Fruit fly (Drosophila melanogaster) whole organism, embryonic: ENCODE measurements around the gene bol.

Experiments used
- Abd-B ChIP-seq: fragments of 200-800 bp; sonication (Bioruptor generic); optimal IDR thresholded peaks from 2 replicates; lab custom pipeline; 2018; ENCODE audit warnings: missing biosample characterization, mild to moderate bottlenecking, missing genetic modification characterization, moderate library complexity
- CG10366 ChIP-seq: fragments of 200-800 bp; sonication (Bioruptor generic); IDR thresholded peaks from 2 replicates; pipeline ENCODE4 v1.3.6; 2022; ENCODE audit warnings: missing biosample characterization, missing genetic modification characterization
- CG12104 ChIP-seq: fragments of 200-800 bp; sonication (Bioruptor generic); optimal IDR thresholded peaks from 3 replicates; lab custom pipeline; 2016; ENCODE audit warnings: missing biosample characterization, missing genetic modification characterization
- CG14860 ChIP-seq: fragments of 200-800 bp; sonication (Bioruptor generic); IDR thresholded peaks from 3 replicates; pipeline ENCODE4 v1.3.6; 2022; ENCODE audit warnings: missing biosample characterization, missing genetic modification characterization; ENCODE audit not compliant: partially characterized antibody
- CG17912 ChIP-seq: fragments of 200-800 bp; sonication (Bioruptor generic); optimal IDR thresholded peaks from 2 replicates; lab custom pipeline; 2018; ENCODE audit warnings: missing biosample characterization, mild to moderate bottlenecking, missing genetic modification characterization
- CG18011 ChIP-seq: fragments of 200-800 bp; sonication (Bioruptor generic); optimal IDR thresholded peaks from 2 replicates; lab custom pipeline; 2017; ENCODE audit warnings: missing biosample characterization, missing genetic modification characterization, mild to moderate bottlenecking, moderate library complexity, missing genotype
- CG2889 ChIP-seq: fragments of 200-800 bp; sonication (Bioruptor generic); IDR thresholded peaks from 3 replicates; pipeline ENCODE4 v1.3.6; 2022; ENCODE audit warnings: missing biosample characterization, missing genetic modification characterization
- CG32772 ChIP-seq: fragments of 200-800 bp; sonication (Bioruptor generic); IDR thresholded peaks from 2 replicates; pipeline ENCODE4 v1.3.6; 2022; ENCODE audit warnings: missing biosample characterization, missing genetic modification characterization
- CG34376 ChIP-seq: fragments of 200-800 bp; sonication (Bioruptor generic); optimal IDR thresholded peaks from 2 replicates; lab custom pipeline; 2018; ENCODE audit warnings: missing biosample characterization, mild to moderate bottlenecking, missing genetic modification characterization
- CG3847 ChIP-seq: fragments of 200-800 bp; sonication (Bioruptor generic); IDR thresholded peaks from 2 replicates; pipeline ENCODE4 v1.3.6; 2022; ENCODE audit warnings: missing biosample characterization, missing genetic modification characterization
- CG42726 ChIP-seq: fragments of 200-800 bp; sonication (Bioruptor generic); IDR thresholded peaks from 2 replicates; pipeline ENCODE4 v1.3.6; 2022; ENCODE audit warnings: missing biosample characterization, missing genetic modification characterization; ENCODE audit not compliant: partially characterized antibody
- CG4730 ChIP-seq: fragments of 200-800 bp; sonication (Bioruptor generic); IDR thresholded peaks from 2 replicates; pipeline ENCODE4 v1.3.6; 2022; ENCODE audit warnings: missing biosample characterization, missing genetic modification characterization
- CG7556 ChIP-seq: fragments of 200-800 bp; sonication (Bioruptor generic); optimal IDR thresholded peaks from 2 replicates; lab custom pipeline; 2017; ENCODE audit warnings: missing biosample characterization, mild to moderate bottlenecking, missing genetic modification characterization
- D19B ChIP-seq: fragments of 200-800 bp; sonication (Bioruptor generic); optimal IDR thresholded peaks from 2 replicates; lab custom pipeline; 2017; ENCODE audit warnings: missing biosample characterization, mild to moderate bottlenecking, missing genetic modification characterization
- Dip3 ChIP-seq: fragments of 200-800 bp; sonication (Bioruptor generic); optimal IDR thresholded peaks from 3 replicates; lab custom pipeline; 2016; ENCODE audit warnings: missing biosample characterization, missing genetic modification characterization
- Fer3 ChIP-seq: fragments of 200-800 bp; sonication (Bioruptor generic); optimal IDR thresholded peaks from 2 replicates; lab custom pipeline; 2018; ENCODE audit warnings: missing biosample characterization, mild to moderate bottlenecking, missing genetic modification characterization, moderate library complexity
- H2.0 ChIP-seq: fragments of 200-800 bp; sonication (Bioruptor generic); IDR thresholded peaks from 2 replicates; pipeline ENCODE4 v1.3.6; 2022; ENCODE audit warnings: missing biosample characterization, missing genetic modification characterization
- Hey ChIP-seq: fragments of 200-800 bp; sonication (Bioruptor generic); optimal IDR thresholded peaks from 3 replicates; lab custom pipeline; 2018; ENCODE audit warnings: missing biosample characterization, mild to moderate bottlenecking, missing genetic modification characterization
- HmgZ ChIP-seq: fragments of 200-800 bp; sonication (Bioruptor generic); optimal IDR thresholded peaks from 2 replicates; lab custom pipeline; 2018; ENCODE audit warnings: missing biosample characterization, mild to moderate bottlenecking, missing genetic modification characterization
- Hr51 ChIP-seq, 2 experiments: fragments of 200-800 bp; sonication (Bioruptor generic); optimal IDR thresholded peaks; 2 replicates in 1 of 2; 3 replicates in 1 of 2; lab custom pipeline; 2016 to 2018; ENCODE audit warnings: missing biosample characterization in 2 of 2, missing genetic modification characterization in 2 of 2, mild to moderate bottlenecking in 1 of 2, moderate library complexity in 1 of 2
- Hr78 ChIP-seq, 2 experiments: fragments of 200-800 bp in 1 of 2; fragments of >200 bp in 1 of 2; sonication (Bioruptor generic) in 1 of 2; optimal IDR thresholded peaks; 2 replicates each; lab custom pipeline; 2017 to 2019; ENCODE audit warnings: missing biosample characterization in 2 of 2, missing genetic modification characterization in 2 of 2, mild to moderate bottlenecking in 1 of 2, moderate library complexity in 1 of 2
- Scr ChIP-seq: fragments of 200-800 bp; sonication (Bioruptor generic); IDR thresholded peaks from 2 replicates; pipeline ENCODE4 v1.3.6; 2022; ENCODE audit warnings: missing biosample characterization, missing genetic modification characterization; ENCODE audit not compliant: partially characterized antibody
- TFAM ChIP-seq: fragments of 200-800 bp; sonication (Bioruptor generic); optimal IDR thresholded peaks from 2 replicates; lab custom pipeline; 2017; ENCODE audit warnings: missing biosample characterization, missing genetic modification characterization, inconsistent platforms
- chif ChIP-seq, 2 experiments: fragments of 200-800 bp; sonication (Bioruptor generic); optimal IDR thresholded peaks; 3 replicates each; lab custom pipeline; 2016; ENCODE audit warnings: missing biosample characterization in 2 of 2, missing genetic modification characterization in 2 of 2
- disco-r ChIP-seq: fragments of 200-800 bp; sonication (Bioruptor generic); optimal IDR thresholded peaks from 2 replicates; lab custom pipeline; 2016; ENCODE audit warnings: missing biosample characterization, missing genetic modification characterization
- ems ChIP-seq: fragments of 200-800 bp; sonication (Bioruptor generic); optimal IDR thresholded peaks from 3 replicates; lab custom pipeline; 2016; ENCODE audit warnings: missing biosample characterization, missing genetic modification characterization
- eyg ChIP-seq: fragments of 200-800 bp; sonication (Bioruptor generic); optimal IDR thresholded peaks from 3 replicates; lab custom pipeline; 2016; ENCODE audit warnings: missing biosample characterization, missing genetic modification characterization
- grn ChIP-seq: fragments of 200-800 bp; sonication (Bioruptor generic); optimal IDR thresholded peaks from 3 replicates; lab custom pipeline; 2017; ENCODE audit warnings: missing biosample characterization, missing genetic modification characterization
- hb ChIP-seq: fragments of 200-800 bp; sonication (Bioruptor generic); IDR thresholded peaks from 3 replicates; pipeline ENCODE4 v1.3.6; 2022; ENCODE audit warnings: missing biosample characterization, missing genetic modification characterization; ENCODE audit not compliant: partially characterized antibody
- kni ChIP-seq: fragments of 200-800 bp; sonication (Bioruptor generic); optimal IDR thresholded peaks from 3 replicates; lab custom pipeline; 2017; ENCODE audit warnings: mild to moderate bottlenecking, missing biosample characterization, missing genetic modification reagents, missing genetic modification characterization
- knrl ChIP-seq: fragments of 200-800 bp; sonication (Bioruptor generic); IDR thresholded peaks from 3 replicates; pipeline ENCODE4 v1.3.6; 2022; ENCODE audit warnings: missing biosample characterization, missing genetic modification characterization; ENCODE audit not compliant: partially characterized antibody
- lola ChIP-seq, 3 experiments: fragments of >200 bp in 2 of 3; fragments of 200-800 bp in 1 of 3; sonication (Bioruptor generic) in 1 of 3; optimal IDR thresholded peaks; 2 replicates each; lab custom pipeline; 2017 to 2019; ENCODE audit warnings: missing biosample characterization in 3 of 3, missing genetic modification characterization in 3 of 3, mild to moderate bottlenecking in 1 of 3, moderate library complexity in 1 of 3
- mam ChIP-seq: fragments of 200-800 bp; sonication (Bioruptor generic); optimal IDR thresholded peaks from 3 replicates; lab custom pipeline; 2016; ENCODE audit warnings: missing biosample characterization, missing genetic modification characterization
- mld ChIP-seq: fragments of 200-800 bp; sonication (Bioruptor generic); IDR thresholded peaks from 3 replicates; pipeline ENCODE4 v1.3.6; 2022; ENCODE audit warnings: missing biosample characterization, missing genetic modification characterization; ENCODE audit not compliant: partially characterized antibody
- nom ChIP-seq: fragments of 200-800 bp; sonication (Bioruptor generic); optimal IDR thresholded peaks from 2 replicates; lab custom pipeline; 2017; ENCODE audit warnings: missing biosample characterization, missing genetic modification characterization, mild to moderate bottlenecking, moderate library complexity, missing genetic modification reagents
- pita ChIP-seq: fragments of 200-800 bp; sonication (Bioruptor generic); optimal IDR thresholded peaks from 2 replicates; lab custom pipeline; 2017; ENCODE audit warnings: missing biosample characterization, mild to moderate bottlenecking, missing genetic modification characterization
- prd ChIP-seq, 3 experiments: fragments of >200 bp in 2 of 3; fragments of 200-800 bp in 1 of 3; sonication (Bioruptor generic) in 1 of 3; optimal IDR thresholded peaks in 2 of 3; IDR thresholded peaks in 1 of 3; 2 replicates in 2 of 3; 3 replicates in 1 of 3; pipeline versions ENCODE4 v1.3.6 to Lab custom; 2017 to 2022; ENCODE audit warnings: missing biosample characterization in 1 of 3, missing genetic modification characterization in 1 of 3
- psq ChIP-seq: fragments of 200-800 bp; sonication (Bioruptor generic); optimal IDR thresholded peaks from 2 replicates; lab custom pipeline; 2017; ENCODE audit warnings: missing biosample characterization, missing genetic modification characterization
- shn ChIP-seq: fragments of 200-800 bp; sonication (Bioruptor generic); optimal IDR thresholded peaks from 3 replicates; lab custom pipeline; 2016; ENCODE audit warnings: missing biosample characterization, missing genetic modification characterization
- sug ChIP-seq: fragments of 200-800 bp; optimal IDR thresholded peaks from 2 replicates; lab custom pipeline; 2019; ENCODE audit warnings: missing biosample characterization, mild to moderate bottlenecking, missing genetic modification characterization, moderate library complexity
- tgo ChIP-seq: fragments of 200-800 bp; sonication (Bioruptor generic); IDR thresholded peaks from 3 replicates; pipeline ENCODE4 v1.3.6; 2022; ENCODE audit warnings: missing biosample characterization, missing genetic modification characterization
- ttk ChIP-seq: fragments of 200-800 bp; sonication (Bioruptor generic); IDR thresholded peaks from 2 replicates; pipeline ENCODE4 v2.1.2; 2022; ENCODE audit warnings: missing biosample characterization, missing genetic modification characterization
- vvl ChIP-seq: fragments of 200-800 bp; sonication (Bioruptor generic); IDR thresholded peaks from 2 replicates; pipeline ENCODE4 v1.3.6; 2022; ENCODE audit warnings: missing biosample characterization, missing genetic modification characterization

The bol gene

dm6 chr3L:9065997-9066441 is 68.2 kb downstream of the bol start, which contains the start of gene Argk1 (continued):
- TF ChIP-seq psq (GFP tag; lab: Kevin White, UChicago) (no peak), pita (GFP tag; lab: Kevin White, UChicago) (no peak), grn (GFP tag; lab: Kevin White, UChicago) (no peak), CG32772 (no peak), CG14860 (GFP tag; lab: Robert Waterston, UW) (no peak), lola (GFP tag; optimal IDR thresholded peaks at IDR 0.05; lab: Kevin White, UChicago) (no peak), tgo (GFP tag; lab: Robert Waterston, UW) (peak; percentile 51; the same call in 2 of the 3 replicates), CG3847 (GFP tag; lab: Robert Waterston, UW) (peak; percentile 62), CG34376 (GFP tag; lab: Kevin White, UChicago) (no peak), Abd-B (GFP tag; lab: Kevin White, UChicago) (no peak), ttk (no peak), TFAM (GFP tag; lab: Kevin White, UChicago) (no peak), Hey (tag; lab: Kevin White, UChicago) (no peak), vvl (0 out of 2 replicates have a peak, but pooled peaks have one; percentile 26), disco-r (GFP tag; lab: Kevin White, UChicago) (no peak), knrl (no peak), hb (GFP tag; lab: Robert Waterston, UW) (no peak), nom (no peak), mld (GFP tag; lab: Robert Waterston, UW) (no peak), CG4730 (GFP tag; lab: Robert Waterston, UW) (no peak), D19B (no peak), CG42726 (GFP tag; lab: Robert Waterston, UW) (no peak), prd (optimal IDR thresholded peaks at IDR 0.05; lab: Kevin White, UChicago) (no peak), prd (GFP tag; IDR thresholded peaks at IDR 0.05; lab: Robert Waterston, UW) (peak; percentile 39; the same call in 1 of the 3 replicates), chif (GFP tag; optimal IDR thresholded peaks at IDR 0.05; lab: Kevin White, UChicago) (no peak), Scr (no peak), H2.0 (peak; percentile 38; the same call in 1 of the 2 replicates), mam (GFP tag; lab: Kevin White, UChicago) (peak; percentile 46), eyg (GFP tag; lab: Kevin White, UChicago) (no peak), Hr78 (GFP tag; optimal IDR thresholded peaks at IDR 0.05; lab: Kevin White, UChicago) (no peak), kni (GFP tag; lab: Kevin White, UChicago) (no peak), CG2889 (GFP tag; lab: Robert Waterston, UW) (no peak), CG17912 (GFP tag; lab: Kevin White, UChicago) (no peak), shn (GFP tag; lab: Kevin White, UChicago) (no peak), Hr51 (GFP tag; optimal IDR thresholded peaks at IDR 0.05; lab: Kevin White, UChicago) (peak; percentile 3 to 82), sug (tag; lab: Kevin White, UChicago) (peak; percentile 43), CG18011 (GFP tag; lab: Kevin White, UChicago) (no peak), Fer3 (peak; percentile 13), CG7556 (peak; percentile 78), HmgZ (tag; lab: Kevin White, UChicago) (peak; percentile 26), CG12104 (no peak), ems (GFP tag; lab: Kevin White, UChicago) (no peak), Dip3 (GFP tag; lab: Kevin White, UChicago) (peak; percentile 49), CG10366 (GFP tag; lab: Robert Waterston, UW) (peak; percentile 14; the same call in 1 of the 2 replicates)
- TF ChIP-seq, all 482 proteins: peak for 149
